Fruit fly (Drosophila melanogaster): ENCODE data around the gene CG34313.

- no peak for TF ChIP-seq psq (GFP tag; optimal IDR thresholded peaks at IDR 0.05)
- peak; percentile 4 for TF ChIP-seq br (GFP tag; optimal IDR thresholded peaks at IDR 0.05)
- TF ChIP-seq h (GFP tag; optimal IDR thresholded peaks at IDR 0.05), result peak; percentile 13
- no peak for TF ChIP-seq Abd-B (GFP tag; optimal IDR thresholded peaks at IDR 0.05)
- peak in 1 of 2 experiments; percentile 8 for TF ChIP-seq foxo (GFP tag; optimal IDR thresholded peaks at IDR 0.05)
- TF ChIP-seq Dfd (GFP tag; optimal IDR thresholded peaks at IDR 0.05), result no peak
- TF ChIP-seq GATAd (GFP tag; optimal IDR thresholded peaks at IDR 0.05), result no peak
These were observed 1.6 kb downstream of the CG34313 start for dm6 chr2L:16880930-16881329.

Measured in whole organism, wandering third instar larva.